Worm (Caenorhabditis elegans) whole organism, L3 larva: ENCODE measurements around the gene abcf-3.
A peak's percentile ranks its signal among the peaks of the same experiment; 100 is the strongest.

Source experiments
- ZK546.5 ChIP-seq: sonication (generic microtip); optimal IDR thresholded peaks from 2 replicates; lab custom pipeline; 2017; ENCODE audit warnings: missing biosample characterization, missing genetic modification characterization
- aly-2 ChIP-seq: fragments of 150-350 bp; optimal IDR thresholded peaks from 2 replicates; lab custom pipeline; 2014; ENCODE audit warnings: missing biosample characterization, missing genetic modification characterization
- ama-1 ChIP-seq: fragments of 150-350 bp; optimal IDR thresholded peaks from 2 replicates; lab custom pipeline; 2018
- ceh-16 ChIP-seq: sonication (generic microtip); optimal IDR thresholded peaks from 2 replicates; lab custom pipeline; 2017; ENCODE audit warnings: missing biosample characterization, missing genetic modification characterization
- ceh-28 ChIP-seq: fragments of 150-350 bp; optimal IDR thresholded peaks from 2 replicates; lab custom pipeline; 2014; ENCODE audit warnings: missing biosample characterization, missing genetic modification reagents, missing genetic modification characterization
- ceh-82 ChIP-seq: fragments of 150-350 bp; optimal IDR thresholded peaks from 2 replicates; lab custom pipeline; 2014; ENCODE audit warnings: missing biosample characterization, missing genetic modification characterization
- ceh-9 ChIP-seq: sonication (generic microtip); optimal IDR thresholded peaks from 2 replicates; lab custom pipeline; 2018; ENCODE audit warnings: missing biosample characterization, missing genetic modification characterization
- egl-27 ChIP-seq: sonication (generic microtip); optimal IDR thresholded peaks from 4 replicates; lab custom pipeline; 2017; ENCODE audit warnings: missing biosample characterization, missing genetic modification reagents, missing genetic modification characterization
- egl-5 ChIP-seq: fragments of 150-350 bp; optimal IDR thresholded peaks from 2 replicates; lab custom pipeline; 2017; ENCODE audit warnings: missing biosample characterization, missing genetic modification reagents, missing genetic modification characterization, inconsistent platforms
- elt-2 ChIP-seq: sonication (generic microtip); optimal IDR thresholded peaks from 2 replicates; lab custom pipeline; 2016; ENCODE audit warnings: missing genetic modification reagents, mild to moderate bottlenecking, missing genetic modification characterization, missing compliant biosample characterization
- elt-3 ChIP-seq, 3 experiments: fragments of 150-350 bp in 1 of 3; sonication (generic microtip) in 2 of 3; optimal IDR thresholded peaks; 2 replicates in 2 of 3; 4 replicates in 1 of 3; lab custom pipeline; 2014 to 2017; ENCODE audit warnings: missing biosample characterization in 3 of 3, missing genetic modification characterization in 3 of 3
- fkh-10 ChIP-seq: sonication (generic microtip); optimal IDR thresholded peaks from 2 replicates; lab custom pipeline; 2017; ENCODE audit warnings: missing biosample characterization, missing genetic modification reagents, missing genetic modification characterization
- fkh-2 ChIP-seq: fragments of 150-350 bp; optimal IDR thresholded peaks from 2 replicates; lab custom pipeline; 2014; ENCODE audit warnings: missing biosample characterization, missing genetic modification reagents, missing genetic modification characterization
- fos-1 ChIP-seq: fragments of 150-350 bp; optimal IDR thresholded peaks from 2 replicates; lab custom pipeline; 2014; ENCODE audit warnings: missing biosample characterization, missing genetic modification characterization
- jun-1 ChIP-seq: fragments of 150-350 bp; optimal IDR thresholded peaks from 2 replicates; lab custom pipeline; 2014; ENCODE audit warnings: missing biosample characterization, missing genetic modification reagents, missing genetic modification characterization
- lin-15B ChIP-seq: fragments of 150-350 bp; optimal IDR thresholded peaks from 2 replicates; lab custom pipeline; 2014; ENCODE audit warnings: missing biosample characterization, missing genetic modification characterization
- lsy-12 ChIP-seq: sonication (generic microtip); optimal IDR thresholded peaks from 2 replicates; lab custom pipeline; 2016; ENCODE audit warnings: mild to moderate bottlenecking, missing genetic modification characterization, missing compliant biosample characterization
- mdl-1 ChIP-seq: fragments of 150-350 bp; optimal IDR thresholded peaks from 2 replicates; lab custom pipeline; 2014; ENCODE audit warnings: missing biosample characterization, missing genetic modification characterization
- mml-1 ChIP-seq: fragments of 150-350 bp; sonication (generic microtip); optimal IDR thresholded peaks from 3 replicates; lab custom pipeline; 2014; ENCODE audit warnings: missing biosample characterization, missing genetic modification characterization
- nhr-12 ChIP-seq: fragments of 150-350 bp; optimal IDR thresholded peaks from 2 replicates; lab custom pipeline; 2014; ENCODE audit warnings: missing biosample characterization, missing genetic modification characterization
- nhr-23 ChIP-seq: fragments of 150-350 bp; optimal IDR thresholded peaks from 2 replicates; lab custom pipeline; 2014; ENCODE audit warnings: missing biosample characterization, missing genetic modification reagents, missing genetic modification characterization
- nhr-25 ChIP-seq: sonication (generic microtip); optimal IDR thresholded peaks from 2 replicates; lab custom pipeline; 2017; ENCODE audit warnings: missing biosample characterization, missing genetic modification characterization
- nhr-28 ChIP-seq: fragments of 150-350 bp; optimal IDR thresholded peaks from 2 replicates; lab custom pipeline; 2014; ENCODE audit warnings: missing biosample characterization, missing genetic modification characterization
- nhr-43 ChIP-seq: sonication (generic microtip); optimal IDR thresholded peaks from 2 replicates; lab custom pipeline; 2016; ENCODE audit warnings: mild to moderate bottlenecking, missing genetic modification characterization, missing compliant biosample characterization; ENCODE audit not compliant: poor library complexity, severe bottlenecking
- nhr-67 ChIP-seq: fragments of 150-350 bp; optimal IDR thresholded peaks from 2 replicates; lab custom pipeline; 2014; ENCODE audit warnings: missing biosample characterization, missing genetic modification characterization
- nhr-77 ChIP-seq: fragments of 150-350 bp; optimal IDR thresholded peaks from 2 replicates; lab custom pipeline; 2014; ENCODE audit warnings: missing biosample characterization, missing genetic modification characterization
- pha-4 ChIP-seq: fragments of 150-350 bp; optimal IDR thresholded peaks from 2 replicates; lab custom pipeline; 2014; ENCODE audit warnings: missing biosample characterization, missing genetic modification reagents, missing genetic modification characterization
- pqm-1 ChIP-seq: fragments of 150-350 bp; optimal IDR thresholded peaks from 2 replicates; lab custom pipeline; 2017; ENCODE audit warnings: missing biosample characterization, missing genetic modification characterization, inconsistent platforms
- skn-1 ChIP-seq: fragments of 150-350 bp; optimal IDR thresholded peaks from 2 replicates; lab custom pipeline; 2014; ENCODE audit warnings: missing biosample characterization, missing genetic modification characterization
- snpc-4 ChIP-seq: fragments of 150-350 bp; optimal IDR thresholded peaks from 2 replicates; lab custom pipeline; 2014; ENCODE audit warnings: missing biosample characterization, missing genetic modification characterization
- unc-39 ChIP-seq: sonication (generic microtip); optimal IDR thresholded peaks from 4 replicates; lab custom pipeline; 2017; ENCODE audit warnings: missing biosample characterization, missing genetic modification characterization
- unc-62 ChIP-seq: fragments of 150-350 bp; sonication (generic microtip); optimal IDR thresholded peaks from 4 replicates; lab custom pipeline; 2014; ENCODE audit warnings: missing biosample characterization, missing genetic modification reagents, missing genetic modification characterization
- zag-1 ChIP-seq: fragments of 150-350 bp; optimal IDR thresholded peaks from 2 replicates; lab custom pipeline; 2014; ENCODE audit warnings: missing biosample characterization, missing genetic modification characterization

The abcf-3 gene

ce11 chrIII:6145896-6146295, 27.3 kb upstream of the abcf-3 start, which contains the start of gene Y42G9A.3:
Gene Y42G9A.3 (plus strand): TSS chrIII:6146258.
- TF ChIP-seq ceh-82 (no peak), nhr-23 (peak; percentile 10), mdl-1 (no peak), skn-1 (tag; lab: Kevin White, UChicago) (peak; percentile 89), jun-1 (tag; lab: Kevin White, UChicago) (peak; percentile 3), egl-27 (tag; lab: Kevin White, UChicago) (no peak), elt-2 (tag; lab: Kevin White, UChicago) (peak; percentile 17)

- TF ChIP-seq ceh-82: no peak
- TF ChIP-seq mml-1 (tag; lab: Kevin White, UChicago): no peak
- TF ChIP-seq jun-1 (tag; lab: Kevin White, UChicago): no peak
- no peak for TF ChIP-seq nhr-28 (tag; lab: Kevin White, UChicago)
- TF ChIP-seq, all 47 proteins: peak for 0
Observed at ce11 chrIII:6146797-6147196, 26.4 kb upstream of the abcf-3 start.

ce11 chrIII:6147903-6148302, 25.3 kb upstream of the abcf-3 start, which contains the start of gene Y42G9A.2:
Gene Y42G9A.2 (plus strand): TSS chrIII:6148186.
- no peak for TF ChIP-seq nhr-12 (tag; lab: Kevin White, UChicago)
- TF ChIP-seq nhr-43 (tag; lab: Kevin White, UChicago): peak; percentile 52
- no peak for TF ChIP-seq ama-1 (lab: Kevin White, UChicago)
- TF ChIP-seq nhr-25 (tag; lab: Kevin White, UChicago): no peak
- no peak for TF ChIP-seq egl-27 (tag; lab: Kevin White, UChicago)
- TF ChIP-seq mdl-1: no peak
- peak; percentile 31 for TF ChIP-seq jun-1 (tag; lab: Kevin White, UChicago)
- no peak for TF ChIP-seq lsy-12 (tag; lab: Kevin White, UChicago)
- no peak for TF ChIP-seq nhr-28 (tag; lab: Kevin White, UChicago)
- TF ChIP-seq fkh-2 (tag; lab: Kevin White, UChicago): no peak
- TF ChIP-seq lin-15B: no peak
- no peak for TF ChIP-seq unc-62 (GFP tag; lab: Kevin White, UChicago)
- no peak for TF ChIP-seq zag-1 (tag; lab: Kevin White, UChicago)
- no peak for TF ChIP-seq nhr-23
- no peak for TF ChIP-seq ZK546.5 (tag; lab: Kevin White, UChicago)
- no peak for TF ChIP-seq fkh-10 (GFP tag; lab: Kevin White, UChicago)
- no peak for TF ChIP-seq ceh-9 (tag; lab: Kevin White, UChicago)
- no peak for TF ChIP-seq ceh-82

- no peak for TF ChIP-seq snpc-4 (tag; lab: Kevin White, UChicago)
- TF ChIP-seq nhr-43 (tag; lab: Kevin White, UChicago): peak; percentile 52
- TF ChIP-seq fos-1: no peak
Observed at ce11 chrIII:6148684-6149083, 24.5 kb upstream of the abcf-3 start.

- TF ChIP-seq ceh-9 (tag; lab: Kevin White, UChicago) (no peak), nhr-25 (tag; lab: Kevin White, UChicago) (no peak), elt-3 (tag; optimal IDR thresholded peaks at IDR 0.05; lab: Kevin White, UChicago) (no peak), elt-2 (tag; lab: Kevin White, UChicago) (peak; percentile 80), aly-2 (tag; lab: Kevin White, UChicago) (no peak), pha-4 (peak; percentile 8), nhr-28 (tag; lab: Kevin White, UChicago) (no peak), ceh-28 (peak; percentile 14), pqm-1 (tag; lab: Kevin White, UChicago) (peak; percentile 64), unc-62 (GFP tag; lab: Kevin White, UChicago) (no peak)
Observed at ce11 chrIII:6149467-6150072, 23.6 kb upstream of the abcf-3 start, which contains the start of the genes wht-7 and Y42G9A.1. Gene wht-7 (minus strand): TSS chrIII:6149597. Gene Y42G9A.1 (plus strand): TSS chrIII:6149961.

- TF ChIP-seq fkh-10 (GFP tag; lab: Kevin White, UChicago): no peak
Observed at ce11 chrIII:6154586-6154985, 18.6 kb upstream of the abcf-3 start.

ce11 chrIII:6155787-6156186, 17.4 kb upstream of the abcf-3 start:
- no peak for TF ChIP-seq nhr-67 (tag; lab: Kevin White, UChicago)
- TF ChIP-seq nhr-77 (tag; lab: Kevin White, UChicago): no peak
- TF ChIP-seq ceh-16 (tag; lab: Kevin White, UChicago): no peak
- no peak for TF ChIP-seq unc-39
- no peak for TF ChIP-seq ceh-9 (tag; lab: Kevin White, UChicago)
- no peak for TF ChIP-seq jun-1 (tag; lab: Kevin White, UChicago)
- TF ChIP-seq fkh-2 (tag; lab: Kevin White, UChicago): no peak
- TF ChIP-seq egl-5: no peak
- TF ChIP-seq, all 47 proteins: peak for 0
